Fruit fly (Drosophila melanogaster): ENCODE measurements around the gene CG42481.

DNA sequence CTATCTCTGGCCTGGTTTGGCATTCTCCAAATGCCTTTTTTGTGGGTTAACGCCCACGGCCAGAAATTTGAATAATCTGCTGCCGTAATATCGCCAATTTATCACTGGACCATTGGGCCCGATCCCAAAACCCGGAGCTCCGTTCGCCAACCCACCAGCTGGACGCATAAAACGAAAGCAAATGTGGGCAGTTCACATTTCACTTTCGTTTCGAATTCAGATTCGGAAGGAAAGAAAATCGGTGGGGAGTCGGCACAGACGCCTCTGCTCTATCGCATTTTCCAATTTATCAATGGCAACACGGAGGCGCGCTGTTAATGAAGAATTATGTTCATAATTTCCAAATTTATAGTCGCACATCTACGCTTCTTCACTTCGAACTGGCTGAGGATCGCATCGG, 48.8 kb downstream of the CG42481 start:
- TF ChIP-seq CTCF (optimal IDR thresholded peaks at IDR 0.05) (no peak), CG8478 (optimal IDR thresholded peaks at IDR 0.05) (no peak)

All from S2 (cell line).